Worm (Caenorhabditis elegans): Measurements from ENCODE around the gene ZK643.6.

The ZK643.6 gene

ce11 chrIII:8981847-8982479 is 21.4 kb upstream of the ZK643.6 start, which contains the start of gene pde-2 (continued):
- TF ChIP-seq lin-38 (GFP tag; IDR thresholded peaks at IDR 0.05) (no peak), lir-3 (tag; optimal IDR thresholded peaks at IDR 0.05) (no peak), cey-2 (tag; optimal IDR thresholded peaks at IDR 0.05; ENCODE audit: borderline replicate concordance, insufficient read depth) (no peak), hif-1 (tag; optimal IDR thresholded peaks at IDR 0.05) (peak in 1 of 2 experiments; percentile 9), dmd-9 (GFP tag; IDR thresholded peaks at IDR 0.05) (no peak), duxl-1 (tag; optimal IDR thresholded peaks at IDR 0.05; ENCODE audit: poor library complexity) (no peak), Y48G9A.11 (GFP tag; IDR thresholded peaks at IDR 0.05) (no peak), zfp-2 (tag; optimal IDR thresholded peaks at IDR 0.05) (no peak), nhr-25 (tag; optimal IDR thresholded peaks at IDR 0.05; ENCODE audit: borderline replicate concordance, insufficient read depth) (peak; percentile 30), jun-1 (tag; optimal IDR thresholded peaks at IDR 0.05) (no peak), unc-39 (tag; optimal IDR thresholded peaks at IDR 0.05) (no peak), pha-4 (GFP tag; IDR thresholded peaks at IDR 0.05) (no peak; the same call in 1 of the 2 replicates), pha-4 (tag; optimal IDR thresholded peaks at IDR 0.05) (no peak), F44E2.7 (GFP tag; IDR thresholded peaks at IDR 0.05) (no peak), ceh-28 (tag; optimal IDR thresholded peaks at IDR 0.05) (no peak), lin-29 (GFP tag; IDR thresholded peaks at IDR 0.05) (no peak), F49E8.2 (tag; optimal IDR thresholded peaks at IDR 0.05; ENCODE audit: borderline replicate concordance) (no peak), dmd-6 (GFP tag; IDR thresholded peaks at IDR 0.05) (no peak), gei-8 (GFP tag; optimal IDR thresholded peaks at IDR 0.05) (no peak), spr-1 (tag; optimal IDR thresholded peaks at IDR 0.05) (no peak), mxl-2 (GFP tag; conservative IDR thresholded peaks at IDR 0.05) (no peak), unc-62 (GFP tag; optimal IDR thresholded peaks at IDR 0.05 in 1 of 2) (no peak), unc-62 (tag; optimal IDR thresholded peaks at IDR 0.05) (no peak), dmd-8 (GFP tag; IDR thresholded peaks at IDR 0.05) (no peak), spr-3 (GFP tag; optimal IDR thresholded peaks at IDR 0.05) (no peak), lin-13 (GFP tag; optimal IDR thresholded peaks at IDR 0.05) (no peak), ctbp-1 (GFP tag; IDR thresholded peaks at IDR 0.05) (peak; percentile 76), dpl-1 (GFP tag; optimal IDR thresholded peaks at IDR 0.05) (no peak), mep-1 (tag; optimal IDR thresholded peaks at IDR 0.05) (peak; percentile 62), nhr-11 (tag; optimal IDR thresholded peaks at IDR 0.05) (peak; percentile 41), aly-2 (tag; optimal IDR thresholded peaks at IDR 0.05) (no peak), nhr-6 (tag; optimal IDR thresholded peaks at IDR 0.05) (no peak), set-16 (GFP tag; IDR thresholded peaks at IDR 0.05) (peak; percentile 39), daf-12 (tag; optimal IDR thresholded peaks at IDR 0.05) (no peak), lsy-2 (tag; optimal IDR thresholded peaks at IDR 0.05) (peak in 1 of 2 experiments; percentile 76), ces-1 (GFP tag; optimal IDR thresholded peaks at IDR 0.05) (peak; percentile 51), zip-2 (tag; optimal IDR thresholded peaks at IDR 0.05) (no peak), zag-1 (tag; optimal IDR thresholded peaks at IDR 0.05) (no peak), ceh-44 (GFP tag; IDR thresholded peaks at IDR 0.05) (no peak)

ce11 chrIII:8980892-8981291 is 20.3 kb upstream of the ZK643.6 start:
- no peak for TF ChIP-seq D1046.2 (GFP tag; IDR thresholded peaks at IDR 0.05)
- peak in 1 of 2 experiments; percentile 91 for TF ChIP-seq unc-62 (GFP tag; optimal IDR thresholded peaks at IDR 0.05 in 1 of 2)
- TF ChIP-seq unc-62 (tag; optimal IDR thresholded peaks at IDR 0.05): no peak
- TF ChIP-seq attf-4 (tag; optimal IDR thresholded peaks at IDR 0.05): no peak
- no peak for TF ChIP-seq F26F4.8 (GFP tag; conservative IDR thresholded peaks at IDR 0.05)
- peak; percentile 84 for TF ChIP-seq aha-1 (tag)

Measured in whole organism, L4 larva.